Fruit fly (Drosophila melanogaster): ENCODE results near the gene CG42831.

The CG42831 gene

DNA sequence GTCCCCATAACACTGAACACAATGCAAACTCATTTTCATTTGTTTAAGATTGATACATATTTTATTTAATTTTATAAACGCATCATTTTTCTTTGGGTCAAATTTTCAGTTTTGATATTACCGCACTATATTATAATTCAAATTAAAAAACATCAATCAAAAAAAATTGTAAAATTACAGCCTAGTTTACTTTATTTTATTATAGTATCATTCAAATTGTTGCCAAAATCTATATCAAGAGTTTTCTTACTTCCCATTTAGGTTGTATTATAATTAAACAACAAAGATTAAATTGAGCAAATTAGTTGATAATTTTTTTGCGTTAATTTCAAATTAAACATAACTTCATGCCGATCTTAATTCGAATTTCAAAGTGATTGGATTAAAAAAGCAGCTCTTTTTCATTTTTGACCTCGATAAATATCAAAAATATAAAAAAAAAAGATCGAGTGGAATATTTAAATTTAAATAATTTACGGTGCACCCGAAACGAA, 37.3 kb downstream of the CG42831 start (continued):
- peak; percentile 53 for TF ChIP-seq CG16815 (GFP tag; optimal IDR thresholded peaks at IDR 0.05)
- TF ChIP-seq Elba2 (GFP tag; optimal IDR thresholded peaks at IDR 0.05) = no peak
- TF ChIP-seq Lim3 (GFP tag; IDR thresholded peaks at IDR 0.05) = no peak
- TF ChIP-seq Ets65A (GFP tag) = no peak
- TF ChIP-seq HLH3B (GFP tag; IDR thresholded peaks at IDR 0.05) = no peak
- TF ChIP-seq aop (GFP tag; IDR thresholded peaks at IDR 0.05) = no peak
- TF ChIP-seq CG9817 (tag; optimal IDR thresholded peaks at IDR 0.05) = no peak
- no peak for TF ChIP-seq CG14050 (GFP tag; IDR thresholded peaks at IDR 0.05)
- TF ChIP-seq Atf3 (GFP tag; optimal IDR thresholded peaks at IDR 0.05) = no peak
- peak; percentile 67 for TF ChIP-seq phol (tag; optimal IDR thresholded peaks at IDR 0.05)
- TF ChIP-seq bab2 (GFP tag; optimal IDR thresholded peaks at IDR 0.05) = no peak
- TF ChIP-seq lab (GFP tag; optimal IDR thresholded peaks at IDR 0.05) = no peak
- TF ChIP-seq Doc2 (GFP tag; IDR thresholded peaks at IDR 0.05) = no peak
- no peak for TF ChIP-seq CG8281 (tag; optimal IDR thresholded peaks at IDR 0.05)
- no peak for TF ChIP-seq sc (optimal IDR thresholded peaks at IDR 0.05)
- TF ChIP-seq sc (GFP tag; optimal IDR thresholded peaks at IDR 0.05) = peak; percentile 44
- TF ChIP-seq gro (GFP tag; optimal IDR thresholded peaks at IDR 0.05) = no peak
- TF ChIP-seq odd (GFP tag; optimal IDR thresholded peaks at IDR 0.05) = no peak
- TF ChIP-seq Hmr (GFP tag; optimal IDR thresholded peaks at IDR 0.05) = no peak
- no peak for TF ChIP-seq E2f2 (GFP tag; IDR thresholded peaks at IDR 0.05)
- no peak for TF ChIP-seq CG1024 (GFP tag; IDR thresholded peaks at IDR 0.05)
- no peak for TF ChIP-seq zfh1 (GFP tag; IDR thresholded peaks at IDR 0.05)
- no peak for TF ChIP-seq Hand (GFP tag; optimal IDR thresholded peaks at IDR 0.05)
- TF ChIP-seq maf-S (GFP tag; optimal IDR thresholded peaks at IDR 0.05) = no peak
- TF ChIP-seq Poxn (GFP tag; IDR thresholded peaks at IDR 0.05) = no peak
- no peak for TF ChIP-seq Dip2 (GFP tag; IDR thresholded peaks at IDR 0.05)
- TF ChIP-seq CG11085 (GFP tag; IDR thresholded peaks at IDR 0.05) = no peak
- TF ChIP-seq Bgb (GFP tag; IDR thresholded peaks at IDR 0.05; ENCODE audit: partially characterized antibody) = no peak
- TF ChIP-seq da (GFP tag; optimal IDR thresholded peaks at IDR 0.05) = no peak
- no peak for TF ChIP-seq CG3838 (GFP tag; optimal IDR thresholded peaks at IDR 0.05)
- no peak for TF ChIP-seq Dip3 (GFP tag; optimal IDR thresholded peaks at IDR 0.05)
- no peak for TF ChIP-seq grn (GFP tag; optimal IDR thresholded peaks at IDR 0.05)
- no peak for TF ChIP-seq CG14965 (GFP tag; optimal IDR thresholded peaks at IDR 0.05; ENCODE audit: borderline replicate concordance)
- 0 out of 2 replicates have a peak, but pooled peaks have one; percentile 2 for TF ChIP-seq stc (GFP tag; IDR thresholded peaks at IDR 0.05)
- TF ChIP-seq CG10366 (GFP tag; IDR thresholded peaks at IDR 0.05) = no peak
- TF ChIP-seq Nf-YA (GFP tag; IDR thresholded peaks at IDR 0.05) = no peak
- peak; percentile 19 for TF ChIP-seq CG18599 (GFP tag; optimal IDR thresholded peaks at IDR 0.05)
- no peak for TF ChIP-seq hkb (optimal IDR thresholded peaks at IDR 0.05)
- no peak for TF ChIP-seq hkb (GFP tag; IDR thresholded peaks at IDR 0.05)
- TF ChIP-seq fd3F (GFP tag; optimal IDR thresholded peaks at IDR 0.05) = no peak
- TF ChIP-seq HLHmδ (GFP tag; optimal IDR thresholded peaks at IDR 0.05) = no peak
- TF ChIP-seq Oli (tag; optimal IDR thresholded peaks at IDR 0.05) = peak; percentile 43
- TF ChIP-seq CG6689 (GFP tag; IDR thresholded peaks at IDR 0.05) = peak; percentile 44
- no peak for TF ChIP-seq CG18011 (GFP tag; optimal IDR thresholded peaks at IDR 0.05)
- no peak for TF ChIP-seq wek (GFP tag; optimal IDR thresholded peaks at IDR 0.05)
- TF ChIP-seq CG11560 (tag; IDR thresholded peaks at IDR 0.05) = no peak
- TF ChIP-seq Lpt (GFP tag; optimal IDR thresholded peaks at IDR 0.05) = no peak
- peak; percentile 20 for TF ChIP-seq unpg (GFP tag; optimal IDR thresholded peaks at IDR 0.05)
- peak; percentile 46; the same call in 1 of the 2 replicates for TF ChIP-seq CG31441 (GFP tag; IDR thresholded peaks at IDR 0.05)
- no peak for TF ChIP-seq gsb (GFP tag; IDR thresholded peaks at IDR 0.05)
- TF ChIP-seq ERR (GFP tag; optimal IDR thresholded peaks at IDR 0.05) = no peak
- TF ChIP-seq ATbp (GFP tag; optimal IDR thresholded peaks at IDR 0.05) = peak; percentile 31
- TF ChIP-seq Blimp-1 (GFP tag; optimal IDR thresholded peaks at IDR 0.05) = peak; percentile 48

Data from whole organism, embryonic.